Worm (Caenorhabditis elegans) whole organism, L2 larva: ENCODE data around the gene ire-1.

ENCODE experiments used
- C34F6.9 ChIP-seq: fragments of 150-350 bp; optimal IDR thresholded peaks from 2 replicates; lab custom pipeline; 2014; ENCODE audit warnings: missing biosample characterization, missing genetic modification characterization
- R02D3.7 ChIP-seq: fragments of 150-350 bp; optimal IDR thresholded peaks from 2 replicates; lab custom pipeline; 2014; ENCODE audit warnings: missing biosample characterization, missing genetic modification characterization
- Y55F3AM.14 ChIP-seq: fragments of 200-800 bp; sonication (Bioruptor generic); optimal IDR thresholded peaks from 2 replicates; lab custom pipeline; 2018; ENCODE audit warnings: mild to moderate bottlenecking, missing genetic modification characterization, missing compliant biosample characterization
- ZK546.5 ChIP-seq: sonication (generic microtip); optimal IDR thresholded peaks from 2 replicates; lab custom pipeline; 2017; ENCODE audit warnings: missing biosample characterization, missing genetic modification characterization
- alr-1 ChIP-seq: fragments of 150-350 bp; optimal IDR thresholded peaks from 2 replicates; lab custom pipeline; 2014; ENCODE audit warnings: missing biosample characterization, missing genetic modification characterization
- aly-2 ChIP-seq: fragments of 150-350 bp; optimal IDR thresholded peaks from 2 replicates; lab custom pipeline; 2014; ENCODE audit warnings: missing biosample characterization, missing genetic modification characterization
- ama-1 ChIP-seq: fragments of 150-350 bp; optimal IDR thresholded peaks from 2 replicates; lab custom pipeline; 2018; ENCODE audit warnings: inconsistent platforms
- blmp-1 ChIP-seq: sonication (generic microtip); optimal IDR thresholded peaks from 2 replicates; lab custom pipeline; 2017; ENCODE audit warnings: missing genetic modification characterization, mild to moderate bottlenecking, missing compliant biosample characterization, antibody characterized with exemption, moderate library complexity; ENCODE audit not compliant: insufficient read depth
- ceh-16 ChIP-seq: fragments of 150-350 bp; optimal IDR thresholded peaks from 2 replicates; lab custom pipeline; 2014; ENCODE audit warnings: missing biosample characterization, missing genetic modification characterization
- ceh-82 ChIP-seq: fragments of 150-350 bp; optimal IDR thresholded peaks from 2 replicates; lab custom pipeline; 2014; ENCODE audit warnings: missing biosample characterization, missing genetic modification characterization
- crh-2 ChIP-seq: sonication (generic microtip); optimal IDR thresholded peaks from 2 replicates; lab custom pipeline; 2017; ENCODE audit warnings: missing biosample characterization, missing genetic modification characterization
- dmd-4 ChIP-seq: sonication (generic microtip); optimal IDR thresholded peaks from 2 replicates; lab custom pipeline; 2017; ENCODE audit warnings: missing biosample characterization, missing genetic modification characterization
- egl-27 ChIP-seq: sonication (generic microtip); optimal IDR thresholded peaks from 3 replicates; lab custom pipeline; 2017; ENCODE audit warnings: missing biosample characterization, missing genetic modification reagents, missing genetic modification characterization
- elt-1 ChIP-seq: fragments of 150-350 bp; optimal IDR thresholded peaks from 2 replicates; lab custom pipeline; 2014; ENCODE audit warnings: missing biosample characterization, missing genetic modification characterization
- elt-3 ChIP-seq: sonication (generic microtip); optimal IDR thresholded peaks from 2 replicates; lab custom pipeline; 2017; ENCODE audit warnings: missing biosample characterization, missing genetic modification characterization
- fos-1 ChIP-seq: fragments of 150-350 bp; optimal IDR thresholded peaks from 2 replicates; lab custom pipeline; 2014; ENCODE audit warnings: missing biosample characterization, missing genetic modification characterization
- gmeb-1 ChIP-seq: fragments of 150-350 bp; optimal IDR thresholded peaks from 2 replicates; lab custom pipeline; 2014; ENCODE audit warnings: missing biosample characterization, missing genetic modification characterization
- lin-11 ChIP-seq: fragments of 150-350 bp; sonication (generic microtip); optimal IDR thresholded peaks from 2 replicates; lab custom pipeline; 2014; ENCODE audit warnings: missing biosample characterization, missing genetic modification characterization, inconsistent platforms, mixed read lengths
- lin-13 ChIP-seq: fragments of 150-350 bp; optimal IDR thresholded peaks from 2 replicates; lab custom pipeline; 2014; ENCODE audit warnings: missing biosample characterization, missing genetic modification reagents, missing genetic modification characterization
- lin-39 ChIP-seq: fragments of 150-350 bp; optimal IDR thresholded peaks from 2 replicates; lab custom pipeline; 2014; ENCODE audit warnings: missing biosample characterization, missing genetic modification reagents, missing genetic modification characterization
- lsy-2 ChIP-seq, 2 experiments: fragments of 150-350 bp in 1 of 2; sonication (generic microtip) in 1 of 2; optimal IDR thresholded peaks; 2 replicates each; lab custom pipeline; 2014 to 2017; ENCODE audit warnings: missing biosample characterization in 2 of 2, missing genetic modification characterization in 2 of 2
- nhr-10 ChIP-seq: sonication (generic microtip); optimal IDR thresholded peaks from 2 replicates; lab custom pipeline; 2017; ENCODE audit warnings: missing biosample characterization, missing genetic modification characterization
- nhr-11 ChIP-seq: fragments of 150-350 bp; optimal IDR thresholded peaks from 2 replicates; lab custom pipeline; 2014; ENCODE audit warnings: missing biosample characterization, missing genetic modification characterization
- nhr-12 ChIP-seq: fragments of 150-350 bp; optimal IDR thresholded peaks from 2 replicates; lab custom pipeline; 2014; ENCODE audit warnings: missing biosample characterization, missing genetic modification characterization
- nhr-129 ChIP-seq: fragments of 150-350 bp; optimal IDR thresholded peaks from 2 replicates; lab custom pipeline; 2014; ENCODE audit warnings: missing biosample characterization, missing genetic modification characterization
- nhr-21 ChIP-seq: fragments of 150-350 bp; optimal IDR thresholded peaks from 2 replicates; lab custom pipeline; 2014; ENCODE audit warnings: missing biosample characterization, missing genetic modification characterization
- nhr-237 ChIP-seq: fragments of 150-350 bp; optimal IDR thresholded peaks from 2 replicates; lab custom pipeline; 2014; ENCODE audit warnings: missing biosample characterization, missing genetic modification characterization
- nhr-25 ChIP-seq: fragments of 150-350 bp; sonication (generic microtip); optimal IDR thresholded peaks from 3 replicates; lab custom pipeline; 2014; ENCODE audit warnings: missing biosample characterization, missing genetic modification characterization
- nhr-6 ChIP-seq: fragments of 150-350 bp; optimal IDR thresholded peaks from 2 replicates; lab custom pipeline; 2014; ENCODE audit warnings: missing biosample characterization, missing genetic modification characterization
- nhr-77 ChIP-seq: fragments of 150-350 bp; optimal IDR thresholded peaks from 2 replicates; lab custom pipeline; 2014; ENCODE audit warnings: missing biosample characterization, missing genetic modification characterization
- peb-1 ChIP-seq: fragments of 150-350 bp; optimal IDR thresholded peaks from 2 replicates; lab custom pipeline; 2014; ENCODE audit warnings: missing biosample characterization, missing genetic modification characterization
- skn-1 ChIP-seq: sonication (generic microtip); optimal IDR thresholded peaks from 2 replicates; lab custom pipeline; 2017; ENCODE audit warnings: missing biosample characterization, missing genetic modification characterization
- sma-3 ChIP-seq: sonication (generic microtip); optimal IDR thresholded peaks from 2 replicates; lab custom pipeline; 2016; ENCODE audit warnings: missing genetic modification reagents, missing genetic modification characterization, missing compliant biosample characterization
- snpc-4 ChIP-seq: fragments of 150-350 bp; optimal IDR thresholded peaks from 2 replicates; lab custom pipeline; 2014; ENCODE audit warnings: missing biosample characterization, missing genetic modification characterization
- unc-39 ChIP-seq: fragments of 150-350 bp; optimal IDR thresholded peaks from 2 replicates; lab custom pipeline; 2014; ENCODE audit warnings: missing biosample characterization, missing genetic modification characterization
- zag-1 ChIP-seq: fragments of 150-350 bp; optimal IDR thresholded peaks from 2 replicates; lab custom pipeline; 2014; ENCODE audit warnings: missing biosample characterization, missing genetic modification characterization
- ztf-1 ChIP-seq: fragments of 200-800 bp; sonication (Bioruptor generic); conservative IDR thresholded peaks from 2 replicates; pipeline ENCODE4 v1.3.6; 2022; ENCODE audit warnings: missing genetic modification characterization, missing compliant biosample characterization

Gene ire-1

DNA sequence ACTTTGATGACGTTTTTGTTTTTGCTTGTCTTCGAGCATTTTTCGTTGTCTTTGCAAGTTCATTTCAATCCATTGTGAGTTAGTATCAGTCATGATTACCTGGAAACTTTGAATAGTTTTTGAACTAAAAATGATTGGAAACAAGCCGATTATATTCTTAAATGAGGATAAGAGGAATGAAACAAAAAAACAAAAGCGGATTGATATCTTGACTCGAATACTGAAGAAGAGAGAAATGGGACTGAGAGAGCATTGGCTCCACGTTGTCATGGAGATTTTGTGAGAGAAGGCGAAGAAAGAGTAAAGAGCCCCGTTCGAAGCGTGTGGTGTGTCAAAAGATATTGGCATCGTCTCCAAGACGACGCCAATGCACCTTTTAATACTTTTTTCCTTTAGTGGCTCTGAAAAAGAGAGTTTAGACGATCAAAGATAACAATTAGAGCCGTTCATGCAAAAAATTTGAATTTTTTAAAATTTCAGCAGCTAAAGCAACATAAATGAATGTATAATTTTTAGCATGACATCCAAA lies 32.2 kb upstream of the ire-1 start, which contains the start of the genes tub-1 and tmem-138:
tub-1 (minus strand) TSS at position 101 of the 529 bp plus-strand sequence.
tmem-138 (plus strand) TSS at position 479 of the 529 bp plus-strand sequence.
- no peak for TF ChIP-seq ama-1
- TF ChIP-seq nhr-25 (tag; lab: Kevin White, UChicago): no peak
- no peak for TF ChIP-seq sma-3 (GFP tag; lab: Kevin White, UChicago)
- no peak for TF ChIP-seq Y55F3AM.14 (GFP tag; lab: Kevin White, UChicago)
- no peak for TF ChIP-seq unc-39 (tag; lab: Kevin White, UChicago)
- TF ChIP-seq alr-1: no peak
- TF ChIP-seq nhr-77 (tag; lab: Kevin White, UChicago): no peak
- no peak for TF ChIP-seq nhr-10 (tag; lab: Kevin White, UChicago)
- TF ChIP-seq gmeb-1 (tag; lab: Kevin White, UChicago): no peak
- no peak for TF ChIP-seq fos-1 (tag; lab: Kevin White, UChicago)
- no peak for TF ChIP-seq nhr-6 (tag; lab: Kevin White, UChicago)
- TF ChIP-seq blmp-1 (tag; lab: Kevin White, UChicago): no peak
- TF ChIP-seq nhr-11 (tag; lab: Kevin White, UChicago): no peak
- no peak for TF ChIP-seq dmd-4 (tag; lab: Kevin White, UChicago)
- TF ChIP-seq crh-2 (tag; lab: Kevin White, UChicago): no peak
- no peak for TF ChIP-seq nhr-129 (tag; lab: Kevin White, UChicago)
- no peak for TF ChIP-seq lin-11 (tag; lab: Kevin White, UChicago)
- no peak for TF ChIP-seq ceh-82
- TF ChIP-seq, all 48 proteins: peak for 0

DNA sequence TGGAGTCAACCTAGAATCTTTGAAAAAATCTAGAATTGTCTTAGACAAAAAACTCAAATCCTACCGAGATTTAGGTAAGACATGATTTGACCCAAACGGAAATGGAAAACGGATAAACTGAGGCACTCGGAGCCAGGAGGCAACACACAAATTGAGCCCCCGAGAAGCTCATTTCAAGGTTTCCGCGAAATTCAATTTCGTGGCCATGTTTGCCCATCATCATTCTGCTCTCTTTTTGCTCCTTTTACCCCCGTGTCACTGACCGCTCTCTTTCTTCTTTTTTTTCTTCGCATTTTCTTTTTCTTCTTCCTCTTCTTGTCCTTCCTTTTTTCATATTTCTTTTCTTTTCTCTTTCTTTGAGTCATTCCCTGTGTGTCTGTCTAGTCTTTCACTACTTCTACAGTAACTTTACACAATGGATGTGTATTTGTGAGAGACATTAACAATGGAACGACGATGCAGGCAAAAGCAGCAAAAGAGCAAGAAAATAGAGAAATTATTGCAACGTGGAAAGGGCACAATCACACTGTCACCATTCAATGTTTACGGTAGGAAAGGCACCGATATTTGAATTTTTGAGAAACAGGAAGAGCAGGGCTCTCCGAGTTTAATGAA lies 28.1 kb upstream of the ire-1 start:
- TF ChIP-seq egl-27 (tag; lab: Kevin White, UChicago) (no peak), zag-1 (tag; lab: Kevin White, UChicago) (no peak), R02D3.7 (tag; lab: Kevin White, UChicago) (no peak), lin-39 (no peak), nhr-77 (tag; lab: Kevin White, UChicago) (no peak), nhr-11 (tag; lab: Kevin White, UChicago) (no peak), ZK546.5 (tag; lab: Kevin White, UChicago) (no peak), snpc-4 (tag; lab: Kevin White, UChicago) (no peak), fos-1 (tag; lab: Kevin White, UChicago) (no peak), peb-1 (tag; lab: Kevin White, UChicago) (no peak), nhr-129 (tag; lab: Kevin White, UChicago) (no peak), elt-3 (tag; lab: Kevin White, UChicago) (no peak), elt-1 (tag; lab: Kevin White, UChicago) (no peak), nhr-25 (tag; lab: Kevin White, UChicago) (no peak), nhr-12 (tag; lab: Kevin White, UChicago) (no peak), nhr-10 (tag; lab: Kevin White, UChicago) (no peak), nhr-21 (tag; lab: Kevin White, UChicago) (no peak), ama-1 (no peak), unc-39 (tag; lab: Kevin White, UChicago) (no peak)

ce11 chrII:8149930-8150329 lies 25.2 kb upstream of the ire-1 start, which contains the start of gene F10B5.3:
Gene F10B5.3 (minus strand): TSS chrII:8150030.
- TF ChIP-seq ztf-1: no peak
- no peak for TF ChIP-seq skn-1
- no peak for TF ChIP-seq ZK546.5 (tag; lab: Kevin White, UChicago)
- no peak for TF ChIP-seq nhr-10 (tag; lab: Kevin White, UChicago)
- TF ChIP-seq fos-1 (tag; lab: Kevin White, UChicago): no peak
- TF ChIP-seq C34F6.9 (tag; lab: Kevin White, UChicago): no peak
- TF ChIP-seq nhr-237 (tag; lab: Kevin White, UChicago): no peak
- no peak for TF ChIP-seq lin-13 (GFP tag; lab: Kevin White, UChicago)
- no peak for TF ChIP-seq alr-1
- TF ChIP-seq crh-2 (tag; lab: Kevin White, UChicago): no peak
- no peak for TF ChIP-seq R02D3.7 (tag; lab: Kevin White, UChicago)
- TF ChIP-seq egl-27 (tag; lab: Kevin White, UChicago): no peak

ce11 chrII:8144543-8144942 lies 19.8 kb upstream of the ire-1 start, which contains the start of gene F10B5.2:
Gene F10B5.2 (plus strand): TSS chrII:8144762.
- TF ChIP-seq nhr-10 (tag; lab: Kevin White, UChicago) (no peak), blmp-1 (tag; lab: Kevin White, UChicago) (no peak), crh-2 (tag; lab: Kevin White, UChicago) (no peak), ceh-82 (no peak), ceh-16 (tag; lab: Kevin White, UChicago) (no peak), sma-3 (GFP tag; lab: Kevin White, UChicago) (no peak), skn-1 (no peak), aly-2 (tag; lab: Kevin White, UChicago) (no peak), egl-27 (tag; lab: Kevin White, UChicago) (no peak), alr-1 (no peak), C34F6.9 (tag; lab: Kevin White, UChicago) (no peak), lsy-2 (tag; optimal IDR thresholded peaks at IDR 0.05; lab: Kevin White, UChicago) (no peak)
